Fruit fly (Drosophila melanogaster) whole organism, embryonic: ENCODE data around the gene CG8952.

ENCODE experiments used
- Ada2b ChIP-seq: fragments of 200-800 bp; sonication (Bioruptor generic); IDR thresholded peaks from 2 replicates; pipeline ENCODE4 v1.3.6; 2022; ENCODE audit warnings: missing biosample characterization, missing genetic modification characterization
- Bgb ChIP-seq: fragments of 200-800 bp; sonication (Bioruptor generic); IDR thresholded peaks from 2 replicates; pipeline ENCODE4 v1.3.6; 2022; ENCODE audit warnings: missing biosample characterization, missing genetic modification characterization; ENCODE audit not compliant: partially characterized antibody
- CG10147 ChIP-seq: fragments of 200-800 bp; sonication (Bioruptor generic); optimal IDR thresholded peaks from 2 replicates; lab custom pipeline; 2019; ENCODE audit warnings: missing biosample characterization, mild to moderate bottlenecking, missing genetic modification characterization, moderate library complexity
- CG10979 ChIP-seq: fragments of 200-800 bp; sonication (Bioruptor generic); optimal IDR thresholded peaks from 2 replicates; lab custom pipeline; 2018; ENCODE audit warnings: missing biosample characterization, mild to moderate bottlenecking, missing genetic modification characterization, moderate library complexity
- CG14441 ChIP-seq: fragments of 200-800 bp; sonication (Bioruptor generic); IDR thresholded peaks from 2 replicates; pipeline ENCODE4 v1.3.6; 2022; ENCODE audit warnings: missing biosample characterization, missing genetic modification characterization
- CG14965 ChIP-seq: fragments of 200-800 bp; sonication (Bioruptor generic); optimal IDR thresholded peaks from 2 replicates; lab custom pipeline; 2016; ENCODE audit warnings: missing biosample characterization, missing genetic modification characterization, borderline replicate concordance
- CG15011 ChIP-seq: fragments of 200-800 bp; sonication (Bioruptor generic); optimal IDR thresholded peaks from 3 replicates; lab custom pipeline; 2018; ENCODE audit warnings: missing biosample characterization, mild to moderate bottlenecking, missing genetic modification characterization
- CG1602 ChIP-seq: fragments of 200-800 bp; sonication (Bioruptor generic); optimal IDR thresholded peaks from 3 replicates; lab custom pipeline; 2016; ENCODE audit warnings: missing biosample characterization, missing genetic modification characterization
- CG16779 ChIP-seq: fragments of 200-800 bp; sonication (Bioruptor generic); IDR thresholded peaks from 2 replicates; pipeline ENCODE4 v1.3.6; 2022; ENCODE audit warnings: missing biosample characterization, missing genetic modification characterization
- CG33557 ChIP-seq: fragments of 200-800 bp; sonication (Bioruptor generic); optimal IDR thresholded peaks from 2 replicates; lab custom pipeline; 2019; ENCODE audit warnings: missing biosample characterization, mild to moderate bottlenecking, missing genetic modification characterization, moderate library complexity
- CG34376 ChIP-seq: fragments of 200-800 bp; sonication (Bioruptor generic); optimal IDR thresholded peaks from 2 replicates; lab custom pipeline; 2018; ENCODE audit warnings: missing biosample characterization, mild to moderate bottlenecking, missing genetic modification characterization
- CG4282 ChIP-seq: fragments of 200-800 bp; sonication (Bioruptor generic); optimal IDR thresholded peaks from 2 replicates; lab custom pipeline; 2016; ENCODE audit warnings: missing biosample characterization, missing genetic modification characterization
- CG4707 ChIP-seq: fragments of 200-800 bp; sonication (Bioruptor generic); optimal IDR thresholded peaks from 2 replicates; lab custom pipeline; 2018; ENCODE audit warnings: missing biosample characterization, mild to moderate bottlenecking, missing genetic modification characterization, moderate library complexity
- CG6254 ChIP-seq: fragments of 200-800 bp; sonication (Bioruptor generic); optimal IDR thresholded peaks from 3 replicates; lab custom pipeline; 2017; ENCODE audit warnings: mild to moderate bottlenecking, missing biosample characterization, missing genetic modification reagents, missing genetic modification characterization
- CG6765 ChIP-seq: fragments of 200-800 bp; sonication (Bioruptor generic); optimal IDR thresholded peaks from 3 replicates; lab custom pipeline; 2017; ENCODE audit warnings: missing biosample characterization, mild to moderate bottlenecking, missing genetic modification characterization
- CG7372 ChIP-seq: fragments of 200-800 bp; sonication (Bioruptor generic); IDR thresholded peaks from 2 replicates; pipeline ENCODE4 v1.3.6; 2022; ENCODE audit warnings: missing biosample characterization, missing genetic modification characterization
- CG7987 ChIP-seq: fragments of 200-800 bp; sonication (Bioruptor generic); optimal IDR thresholded peaks from 2 replicates; lab custom pipeline; 2018; ENCODE audit warnings: missing biosample characterization, mild to moderate bottlenecking, missing genetic modification characterization, moderate library complexity
- CG8359 ChIP-seq: fragments of 200-800 bp; sonication (Bioruptor generic); optimal IDR thresholded peaks from 2 replicates; lab custom pipeline; 2017; ENCODE audit warnings: missing biosample characterization, mild to moderate bottlenecking, missing genetic modification characterization, borderline replicate concordance
- CTCF ChIP-seq: fragments of 200-800 bp; sonication (Bioruptor generic); optimal IDR thresholded peaks from 2 replicates; lab custom pipeline; 2017; ENCODE audit warnings: missing biosample characterization, mild to moderate bottlenecking, missing genetic modification characterization, moderate library complexity
- CrebB ChIP-seq: fragments of 200-800 bp; sonication (Bioruptor generic); optimal IDR thresholded peaks from 3 replicates; lab custom pipeline; 2018; ENCODE audit warnings: missing biosample characterization, mild to moderate bottlenecking, missing genetic modification characterization
- D19A ChIP-seq: fragments of 200-800 bp; optimal IDR thresholded peaks from 3 replicates; lab custom pipeline; 2019; ENCODE audit warnings: missing biosample characterization, mild to moderate bottlenecking, missing genetic modification characterization, moderate library complexity
- Dbx ChIP-seq: fragments of 200-800 bp; sonication (Bioruptor generic); IDR thresholded peaks from 3 replicates; pipeline ENCODE4 v1.3.6; 2022; ENCODE audit warnings: missing biosample characterization, missing genetic modification characterization
- Dip2 ChIP-seq: fragments of 200-800 bp; sonication (Bioruptor generic); IDR thresholded peaks from 2 replicates; pipeline ENCODE4 v1.3.6; 2022; ENCODE audit warnings: missing biosample characterization, missing genetic modification characterization
- H15 ChIP-seq: fragments of 200-800 bp; sonication (Bioruptor generic); IDR thresholded peaks from 3 replicates; pipeline ENCODE4 v1.3.6; 2022; ENCODE audit warnings: missing biosample characterization, missing genetic modification characterization
- H2.0 ChIP-seq: fragments of 200-800 bp; sonication (Bioruptor generic); IDR thresholded peaks from 2 replicates; pipeline ENCODE4 v1.3.6; 2022; ENCODE audit warnings: missing biosample characterization, missing genetic modification characterization
- Hand ChIP-seq: fragments of 200-800 bp; sonication (Bioruptor generic); optimal IDR thresholded peaks from 2 replicates; lab custom pipeline; 2017; ENCODE audit warnings: mild to moderate bottlenecking, missing biosample characterization, missing genetic modification reagents, missing genetic modification characterization
- Neu2 ChIP-seq: fragments of 200-800 bp; sonication (Bioruptor generic); optimal IDR thresholded peaks from 3 replicates; lab custom pipeline; 2016; ENCODE audit warnings: missing biosample characterization, missing genetic modification characterization, borderline replicate concordance
- Opbp ChIP-seq: fragments of 200-800 bp; sonication (Bioruptor generic); IDR thresholded peaks from 3 replicates; pipeline ENCODE4 v1.3.6; 2022; ENCODE audit warnings: missing biosample characterization, missing genetic modification characterization; ENCODE audit not compliant: partially characterized antibody
- Sox100B ChIP-seq: fragments of 200-800 bp; sonication (Bioruptor generic); optimal IDR thresholded peaks from 3 replicates; lab custom pipeline; 2018; ENCODE audit warnings: missing biosample characterization, mild to moderate bottlenecking, missing genetic modification characterization
- Vsx1 ChIP-seq: fragments of 200-800 bp; sonication (Bioruptor generic); optimal IDR thresholded peaks from 2 replicates; lab custom pipeline; 2017; ENCODE audit warnings: missing biosample characterization, mild to moderate bottlenecking, missing genetic modification characterization, missing genetic modification reagents
- ato ChIP-seq: fragments of 200-800 bp; sonication (Bioruptor generic); IDR thresholded peaks from 2 replicates; pipeline ENCODE4 v1.3.6; 2022; ENCODE audit warnings: missing biosample characterization, missing genetic modification characterization; ENCODE audit not compliant: partially characterized antibody
- bbx ChIP-seq: fragments of 200-800 bp; sonication (Bioruptor generic); IDR thresholded peaks from 2 replicates; pipeline ENCODE4 v1.3.6; 2022; ENCODE audit warnings: missing biosample characterization, missing genetic modification characterization; ENCODE audit not compliant: partially characterized antibody
- btn ChIP-seq: fragments of 200-800 bp; sonication (Bioruptor generic); optimal IDR thresholded peaks from 2 replicates; lab custom pipeline; 2016; ENCODE audit warnings: missing biosample characterization, missing genetic modification characterization
- chinmo ChIP-seq: fragments of 200-800 bp; sonication (Bioruptor generic); IDR thresholded peaks from 4 replicates; pipeline ENCODE4 v1.3.6; 2022; ENCODE audit warnings: missing biosample characterization, missing genetic modification characterization; ENCODE audit not compliant: partially characterized antibody
- croc ChIP-seq: fragments of 200-800 bp; sonication (Bioruptor generic); conservative IDR thresholded peaks from 3 replicates; pipeline ENCODE4 v1.3.6; 2022; ENCODE audit warnings: missing biosample characterization, missing genetic modification characterization
- danr ChIP-seq: fragments of 200-800 bp; sonication (Bioruptor generic); IDR thresholded peaks from 2 replicates; pipeline ENCODE4 v1.3.6; 2022; ENCODE audit warnings: missing biosample characterization, missing genetic modification characterization
- dimm ChIP-seq: fragments of 200-800 bp; sonication (Bioruptor generic); IDR thresholded peaks from 2 replicates; pipeline ENCODE4 v1.3.6; 2022; ENCODE audit warnings: missing biosample characterization, missing genetic modification characterization
- dm ChIP-seq: fragments of 200-800 bp; sonication (Bioruptor generic); optimal IDR thresholded peaks from 3 replicates; lab custom pipeline; 2016; ENCODE audit warnings: missing biosample characterization, missing genetic modification characterization
- dmrt99B ChIP-seq: fragments of 200-800 bp; sonication (Bioruptor generic); optimal IDR thresholded peaks from 2 replicates; lab custom pipeline; 2018; ENCODE audit warnings: missing biosample characterization, mild to moderate bottlenecking, missing genetic modification characterization, moderate library complexity
- gt ChIP-seq: fragments of 200-800 bp; sonication (Bioruptor generic); IDR thresholded peaks from 2 replicates; pipeline ENCODE4 v1.3.6; 2022; ENCODE audit warnings: missing biosample characterization, missing genetic modification characterization
- knrl ChIP-seq: fragments of 200-800 bp; sonication (Bioruptor generic); IDR thresholded peaks from 3 replicates; pipeline ENCODE4 v1.3.6; 2022; ENCODE audit warnings: missing biosample characterization, missing genetic modification characterization; ENCODE audit not compliant: partially characterized antibody
- lov ChIP-seq, 2 experiments: fragments of 200-800 bp in 1 of 2; fragments of >200 bp in 1 of 2; sonication (Bioruptor generic) in 1 of 2; IDR thresholded peaks in 1 of 2; optimal IDR thresholded peaks in 1 of 2; 2 replicates in 1 of 2; 3 replicates in 1 of 2; pipeline versions ENCODE4 v1.3.6 to Lab custom; 2017 to 2022; ENCODE audit warnings: missing biosample characterization in 1 of 2, missing genetic modification characterization in 1 of 2
- nom ChIP-seq: fragments of 200-800 bp; sonication (Bioruptor generic); optimal IDR thresholded peaks from 2 replicates; lab custom pipeline; 2017; ENCODE audit warnings: missing biosample characterization, missing genetic modification characterization, mild to moderate bottlenecking, moderate library complexity, missing genetic modification reagents
- sc ChIP-seq, 3 experiments: fragments of >200 bp in 2 of 3; fragments of 200-800 bp in 1 of 3; sonication (Bioruptor generic) in 1 of 3; optimal IDR thresholded peaks; 2 replicates in 2 of 3; 3 replicates in 1 of 3; lab custom pipeline; 2017; ENCODE audit warnings: mild to moderate bottlenecking in 1 of 3, missing biosample characterization in 1 of 3, missing genetic modification characterization in 1 of 3, missing genetic modification reagents in 1 of 3
- shn ChIP-seq: fragments of 200-800 bp; sonication (Bioruptor generic); optimal IDR thresholded peaks from 3 replicates; lab custom pipeline; 2016; ENCODE audit warnings: missing biosample characterization, missing genetic modification characterization
- sima ChIP-seq: fragments of 200-800 bp; sonication (Bioruptor generic); optimal IDR thresholded peaks from 2 replicates; lab custom pipeline; 2016; ENCODE audit warnings: missing biosample characterization, missing genetic modification characterization
- sna ChIP-seq: fragments of 200-800 bp; sonication (Bioruptor generic); IDR thresholded peaks from 2 replicates; pipeline ENCODE4 v1.3.6; 2022; ENCODE audit warnings: missing biosample characterization, missing genetic modification characterization; ENCODE audit not compliant: partially characterized antibody
- tio ChIP-seq: fragments of 200-800 bp; sonication (Bioruptor generic); optimal IDR thresholded peaks from 2 replicates; lab custom pipeline; 2017; ENCODE audit warnings: missing biosample characterization, missing genetic modification characterization, inconsistent platforms
- trem ChIP-seq: fragments of 200-800 bp; optimal IDR thresholded peaks from 3 replicates; lab custom pipeline; 2019; ENCODE audit warnings: missing biosample characterization, mild to moderate bottlenecking, missing genetic modification characterization, moderate library complexity
- zen ChIP-seq: fragments of 200-800 bp; sonication (Bioruptor generic); optimal IDR thresholded peaks from 3 replicates; lab custom pipeline; 2018; ENCODE audit warnings: missing biosample characterization, mild to moderate bottlenecking, missing genetic modification characterization, moderate library complexity

CG8952 gene

dm6 chrX:15748945-15749344 lies 17.3 kb downstream of the CG8952 start, which contains the start of gene Mvd (continued):
- no peak for TF ChIP-seq CG14965
- no peak for TF ChIP-seq CG10979 (tag; lab: Kevin White, UChicago)
- TF ChIP-seq Vsx1 = no peak
- no peak for TF ChIP-seq btn (GFP tag; lab: Kevin White, UChicago)
- no peak for TF ChIP-seq CG1602 (GFP tag; lab: Kevin White, UChicago)
- TF ChIP-seq sc (optimal IDR thresholded peaks at IDR 0.05; lab: Kevin White, UChicago) = no peak
- no peak for TF ChIP-seq sc (GFP tag; optimal IDR thresholded peaks at IDR 0.05; lab: Kevin White, UChicago)
- TF ChIP-seq dmrt99B (tag; lab: Kevin White, UChicago) = no peak
- peak; percentile 68 for TF ChIP-seq CTCF (GFP tag; lab: Kevin White, UChicago)
- TF ChIP-seq nom (GFP tag; lab: Kevin White, UChicago) = peak; percentile 7
- TF ChIP-seq CG8359 (GFP tag; lab: Kevin White, UChicago) = no peak
- TF ChIP-seq trem = peak; percentile 48
- TF ChIP-seq Bgb (GFP tag; lab: Robert Waterston, UW) = peak; percentile 51
- TF ChIP-seq CrebB (tag; lab: Kevin White, UChicago) = no peak
- TF ChIP-seq dm = peak; percentile 46
- peak; percentile 19 for TF ChIP-seq CG7987 (GFP tag; lab: Kevin White, UChicago)
- TF ChIP-seq CG4707 (GFP tag; lab: Kevin White, UChicago) = no peak
- no peak for TF ChIP-seq zen
- TF ChIP-seq Dbx (GFP tag; lab: Robert Waterston, UW) = no peak
- no peak for TF ChIP-seq Neu2 (GFP tag; lab: Kevin White, UChicago)
- no peak for TF ChIP-seq lov (optimal IDR thresholded peaks at IDR 0.05; lab: Kevin White, UChicago)
- no peak for TF ChIP-seq lov (GFP tag; IDR thresholded peaks at IDR 0.05; lab: Robert Waterston, UW)
- no peak for TF ChIP-seq CG33557 (GFP tag; lab: Kevin White, UChicago)
- no peak for TF ChIP-seq CG15011 (GFP tag; lab: Kevin White, UChicago)
- TF ChIP-seq danr = no peak
- no peak for TF ChIP-seq Ada2b (GFP tag; lab: Robert Waterston, UW)
- no peak for TF ChIP-seq sna
- TF ChIP-seq tio (GFP tag; lab: Kevin White, UChicago) = no peak
- TF ChIP-seq CG10147 (GFP tag; lab: Kevin White, UChicago) = no peak
- peak; percentile 45 for TF ChIP-seq bbx (GFP tag; lab: Robert Waterston, UW)
- TF ChIP-seq sima = no peak
- TF ChIP-seq CG4282 (GFP tag; lab: Kevin White, UChicago) = no peak
- no peak for TF ChIP-seq ato (GFP tag; lab: Robert Waterston, UW)
- no peak for TF ChIP-seq CG6254 (GFP tag; lab: Kevin White, UChicago)
- no peak for TF ChIP-seq Sox100B (GFP tag; lab: Kevin White, UChicago)
- no peak for TF ChIP-seq Hand
- TF ChIP-seq knrl (GFP tag; lab: Robert Waterston, UW) = peak; percentile 10; the same call in 1 of the 3 replicates
- no peak for TF ChIP-seq croc
- TF ChIP-seq CG6765 (GFP tag; lab: Kevin White, UChicago) = no peak
- TF ChIP-seq CG16779 (GFP tag; lab: Robert Waterston, UW) = no peak
- TF ChIP-seq D19A = no peak
- TF ChIP-seq Opbp (GFP tag; lab: Robert Waterston, UW) = peak; percentile 69
- TF ChIP-seq dimm = no peak
- no peak for TF ChIP-seq gt (GFP tag; lab: Robert Waterston, UW)
- TF ChIP-seq CG34376 (GFP tag; lab: Kevin White, UChicago) = peak; percentile 7
- TF ChIP-seq CG14441 (GFP tag; lab: Robert Waterston, UW) = no peak
- TF ChIP-seq CG7372 = no peak
- 0 out of 4 replicates have a peak, but pooled peaks have one; percentile 37 for TF ChIP-seq chinmo (GFP tag; lab: Robert Waterston, UW)
- no peak for TF ChIP-seq shn (GFP tag; lab: Kevin White, UChicago)
- no peak for TF ChIP-seq Dip2 (GFP tag; lab: Robert Waterston, UW)
- no peak for TF ChIP-seq H2.0 (GFP tag; lab: Robert Waterston, UW)
- TF ChIP-seq H15 (GFP tag; lab: Robert Waterston, UW) = no peak
